Fruit fly (Drosophila melanogaster): ENCODE measurements around the gene Sfp36F.

DNA sequence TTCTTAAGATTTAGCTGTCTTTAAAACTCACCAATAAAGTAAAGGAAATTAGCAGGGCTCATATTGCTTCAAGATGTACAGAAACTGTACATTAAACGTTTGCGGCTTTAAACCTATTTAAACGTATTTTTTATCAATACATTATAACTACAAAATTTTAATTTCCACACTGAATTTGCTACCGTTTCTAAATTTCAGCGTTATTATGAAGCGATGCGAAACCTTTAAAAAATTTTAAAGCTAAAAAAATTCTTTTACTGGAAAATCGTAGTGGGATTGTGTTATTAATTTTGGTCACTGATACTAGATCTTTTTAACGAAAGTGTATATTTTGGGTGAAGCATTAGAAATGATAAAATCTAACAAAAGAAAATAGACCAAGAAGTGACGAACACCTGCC, 17.0 kb downstream of the Sfp36F start, which contains the start of gene CG43354:
- TF ChIP-seq Hr4 (GFP tag; optimal IDR thresholded peaks at IDR 0.05), result no peak
- TF ChIP-seq lz (GFP tag; optimal IDR thresholded peaks at IDR 0.05), result no peak
- no peak for TF ChIP-seq fkh (GFP tag; optimal IDR thresholded peaks at IDR 0.05)
- TF ChIP-seq acj6 (GFP tag; optimal IDR thresholded peaks at IDR 0.05), result no peak
- TF ChIP-seq CG9139 (GFP tag; optimal IDR thresholded peaks at IDR 0.05), result no peak
- no peak for TF ChIP-seq CG32006 (GFP tag; optimal IDR thresholded peaks at IDR 0.05)
- no peak for TF ChIP-seq CG6792 (GFP tag; optimal IDR thresholded peaks at IDR 0.05)
- peak; percentile 12 for TF ChIP-seq Eip78C (GFP tag)
